Worm (Caenorhabditis elegans) whole organism, late embryonic: ENCODE results near the gene gst-18.

Experiments used
- ahr-1 ChIP-seq: sonication (generic microtip); optimal IDR thresholded peaks from 2 replicates; lab custom pipeline; 2016; ENCODE audit warnings: missing genetic modification characterization, missing compliant biosample characterization
- ama-1 ChIP-seq: fragments of 150-350 bp; optimal IDR thresholded peaks from 2 replicates; lab custom pipeline; 2014
- ceh-18 ChIP-seq: sonication (generic microtip); optimal IDR thresholded peaks from 2 replicates; lab custom pipeline; 2016; ENCODE audit warnings: missing genetic modification characterization, missing compliant biosample characterization
- ceh-30 ChIP-seq: fragments of 150-350 bp; optimal IDR thresholded peaks from 2 replicates; lab custom pipeline; 2014; ENCODE audit warnings: missing biosample characterization, missing genetic modification characterization
- dmd-4 ChIP-seq: sonication (generic microtip); optimal IDR thresholded peaks from 2 replicates; lab custom pipeline; 2016; ENCODE audit warnings: borderline replicate concordance, missing genetic modification characterization, missing compliant biosample characterization
- eyg-1 ChIP-seq: sonication (generic microtip); optimal IDR thresholded peaks from 2 replicates; lab custom pipeline; 2016; ENCODE audit warnings: missing genotype, missing genetic modification characterization, missing compliant biosample characterization
- nhr-11 ChIP-seq: fragments of 150-350 bp; optimal IDR thresholded peaks from 2 replicates; lab custom pipeline; 2014; ENCODE audit warnings: missing biosample characterization, missing genetic modification characterization
- sdc-2 ChIP-seq: sonication (generic microtip); optimal IDR thresholded peaks from 2 replicates; lab custom pipeline; 2016; ENCODE audit warnings: missing genotype, missing genetic modification characterization, missing compliant biosample characterization
- syd-9 ChIP-seq: sonication (generic microtip); optimal IDR thresholded peaks from 2 replicates; lab custom pipeline; 2016; ENCODE audit warnings: mild to moderate bottlenecking, missing genetic modification characterization, moderate library complexity, missing compliant biosample characterization
- tbx-7 ChIP-seq: sonication (generic microtip); optimal IDR thresholded peaks from 2 replicates; lab custom pipeline; 2016; ENCODE audit warnings: missing genotype, missing genetic modification characterization, missing compliant biosample characterization

DNA sequence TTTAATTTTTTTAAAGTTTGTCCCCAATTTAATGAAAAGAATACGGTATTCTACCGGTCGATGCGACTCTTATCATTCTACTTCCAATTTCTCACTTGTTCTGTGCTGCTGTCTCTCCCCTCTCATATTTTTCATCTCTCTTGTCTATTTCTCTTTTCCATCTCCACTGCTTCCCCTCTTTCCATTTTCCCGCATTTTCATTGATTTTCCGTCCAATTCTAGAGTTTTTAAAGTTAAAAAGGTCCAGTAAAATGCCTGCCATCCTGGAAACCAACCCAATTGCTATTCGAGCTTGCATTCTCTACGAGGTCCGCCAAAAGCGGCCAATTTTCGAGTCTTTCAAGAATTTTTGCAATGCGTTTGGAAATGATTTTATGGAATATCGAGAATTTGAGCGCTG lies 10.6 kb upstream of the gst-18 start, which contains the start of gene fbxa-167:
- TF ChIP-seq ceh-30 (tag; lab: Kevin White, UChicago) = no peak
- no peak for TF ChIP-seq eyg-1
- no peak for TF ChIP-seq ceh-18 (tag; lab: Kevin White, UChicago)
- no peak for TF ChIP-seq ahr-1 (tag; lab: Kevin White, UChicago)
- no peak for TF ChIP-seq tbx-7
- no peak for TF ChIP-seq dmd-4
- no peak for TF ChIP-seq nhr-11 (tag; lab: Kevin White, UChicago)
- no peak for TF ChIP-seq ama-1
- no peak for TF ChIP-seq syd-9 (tag; lab: Kevin White, UChicago)
- TF ChIP-seq sdc-2 (tag; lab: Kevin White, UChicago) = no peak
